Fruit fly (Drosophila melanogaster): ENCODE data around the gene Cpr67Fb.

dm6 chr3L:10860042-10860643 is 33.8 kb upstream of the Cpr67Fb start:
- TF ChIP-seq CG8478 (optimal IDR thresholded peaks at IDR 0.05) (no peak), CTCF (optimal IDR thresholded peaks at IDR 0.05) (no peak)
